Worm (Caenorhabditis elegans) whole organism, L2 larva: Measurements from ENCODE around the gene scl-9.

Experiments used
- C34F6.9 ChIP-seq: fragments of 150-350 bp; optimal IDR thresholded peaks from 2 replicates; lab custom pipeline; 2014; ENCODE audit warnings: missing biosample characterization, missing genetic modification characterization
- F13H6.1 ChIP-seq: sonication (generic microtip); optimal IDR thresholded peaks from 2 replicates; lab custom pipeline; 2016; ENCODE audit warnings: missing genetic modification characterization, missing compliant biosample characterization
- R02D3.7 ChIP-seq: fragments of 150-350 bp; optimal IDR thresholded peaks from 2 replicates; lab custom pipeline; 2014; ENCODE audit warnings: missing biosample characterization, missing genetic modification characterization
- Y55F3AM.14 ChIP-seq: fragments of 200-800 bp; sonication (Bioruptor generic); optimal IDR thresholded peaks from 2 replicates; lab custom pipeline; 2018; ENCODE audit warnings: mild to moderate bottlenecking, missing genetic modification characterization, missing compliant biosample characterization
- aly-2 ChIP-seq: fragments of 150-350 bp; optimal IDR thresholded peaks from 2 replicates; lab custom pipeline; 2014; ENCODE audit warnings: missing biosample characterization, missing genetic modification characterization
- ceh-16 ChIP-seq: fragments of 150-350 bp; optimal IDR thresholded peaks from 2 replicates; lab custom pipeline; 2014; ENCODE audit warnings: missing biosample characterization, missing genetic modification characterization
- crh-2 ChIP-seq: sonication (generic microtip); optimal IDR thresholded peaks from 2 replicates; lab custom pipeline; 2017; ENCODE audit warnings: missing biosample characterization, missing genetic modification characterization
- elt-1 ChIP-seq: fragments of 150-350 bp; optimal IDR thresholded peaks from 2 replicates; lab custom pipeline; 2014; ENCODE audit warnings: missing biosample characterization, missing genetic modification characterization
- fos-1 ChIP-seq: fragments of 150-350 bp; optimal IDR thresholded peaks from 2 replicates; lab custom pipeline; 2014; ENCODE audit warnings: missing biosample characterization, missing genetic modification characterization
- lin-11 ChIP-seq: fragments of 150-350 bp; sonication (generic microtip); optimal IDR thresholded peaks from 2 replicates; lab custom pipeline; 2014; ENCODE audit warnings: missing biosample characterization, missing genetic modification characterization, inconsistent platforms, mixed read lengths
- mab-5 ChIP-seq: fragments of 150-350 bp; optimal IDR thresholded peaks from 2 replicates; lab custom pipeline; 2014; ENCODE audit warnings: missing biosample characterization, missing genetic modification characterization
- mbf-1 ChIP-seq: sonication (generic microtip); optimal IDR thresholded peaks from 2 replicates; lab custom pipeline; 2017; ENCODE audit warnings: missing biosample characterization, missing genetic modification characterization
- nhr-10 ChIP-seq: sonication (generic microtip); optimal IDR thresholded peaks from 2 replicates; lab custom pipeline; 2017; ENCODE audit warnings: missing biosample characterization, missing genetic modification characterization
- nhr-11 ChIP-seq: fragments of 150-350 bp; optimal IDR thresholded peaks from 2 replicates; lab custom pipeline; 2014; ENCODE audit warnings: missing biosample characterization, missing genetic modification characterization
- nhr-12 ChIP-seq: fragments of 150-350 bp; optimal IDR thresholded peaks from 2 replicates; lab custom pipeline; 2014; ENCODE audit warnings: missing biosample characterization, missing genetic modification characterization
- nhr-129 ChIP-seq: fragments of 150-350 bp; optimal IDR thresholded peaks from 2 replicates; lab custom pipeline; 2014; ENCODE audit warnings: missing biosample characterization, missing genetic modification characterization
- nhr-23 ChIP-seq: fragments of 150-350 bp; optimal IDR thresholded peaks from 2 replicates; lab custom pipeline; 2014; ENCODE audit warnings: missing biosample characterization, missing genetic modification reagents, missing genetic modification characterization
- nhr-237 ChIP-seq: fragments of 150-350 bp; optimal IDR thresholded peaks from 2 replicates; lab custom pipeline; 2014; ENCODE audit warnings: missing biosample characterization, missing genetic modification characterization
- nhr-25 ChIP-seq: fragments of 150-350 bp; sonication (generic microtip); optimal IDR thresholded peaks from 3 replicates; lab custom pipeline; 2014; ENCODE audit warnings: missing biosample characterization, missing genetic modification characterization
- peb-1 ChIP-seq: fragments of 150-350 bp; optimal IDR thresholded peaks from 2 replicates; lab custom pipeline; 2014; ENCODE audit warnings: missing biosample characterization, missing genetic modification characterization
- sem-4 ChIP-seq: fragments of 150-350 bp; optimal IDR thresholded peaks from 2 replicates; lab custom pipeline; 2014; ENCODE audit warnings: missing biosample characterization, missing genetic modification reagents, missing genetic modification characterization
- skn-1 ChIP-seq: sonication (generic microtip); optimal IDR thresholded peaks from 2 replicates; lab custom pipeline; 2017; ENCODE audit warnings: missing biosample characterization, missing genetic modification characterization
- sma-3 ChIP-seq: sonication (generic microtip); optimal IDR thresholded peaks from 2 replicates; lab custom pipeline; 2016; ENCODE audit warnings: missing genetic modification reagents, missing genetic modification characterization, missing compliant biosample characterization
- sma-9 ChIP-seq, 2 experiments: fragments of 150-350 bp in 1 of 2; sonication (generic microtip) in 1 of 2; optimal IDR thresholded peaks; 2 replicates each; lab custom pipeline; 2014 to 2016; ENCODE audit warnings: missing genetic modification characterization in 2 of 2, mild to moderate bottlenecking in 1 of 2, missing biosample characterization in 1 of 2, missing compliant biosample characterization in 1 of 2, missing genetic modification reagents in 1 of 2, moderate library complexity in 1 of 2
- snpc-4 ChIP-seq: fragments of 150-350 bp; optimal IDR thresholded peaks from 2 replicates; lab custom pipeline; 2014; ENCODE audit warnings: missing biosample characterization, missing genetic modification characterization
- unc-39 ChIP-seq: fragments of 150-350 bp; optimal IDR thresholded peaks from 2 replicates; lab custom pipeline; 2014; ENCODE audit warnings: missing biosample characterization, missing genetic modification characterization
- unc-55 ChIP-seq: fragments of 150-350 bp; sonication (generic microtip); optimal IDR thresholded peaks from 3 replicates; lab custom pipeline; 2014; ENCODE audit warnings: missing biosample characterization, missing genetic modification reagents, missing genetic modification characterization
- zag-1 ChIP-seq: fragments of 150-350 bp; optimal IDR thresholded peaks from 2 replicates; lab custom pipeline; 2014; ENCODE audit warnings: missing biosample characterization, missing genetic modification characterization
- ztf-11 ChIP-seq: sonication (generic microtip); optimal IDR thresholded peaks from 2 replicates; lab custom pipeline; 2017; ENCODE audit warnings: missing biosample characterization, missing genetic modification characterization
- ztf-4 ChIP-seq: fragments of 150-350 bp; optimal IDR thresholded peaks from 2 replicates; lab custom pipeline; 2014; ENCODE audit warnings: missing biosample characterization, missing genetic modification characterization

The scl-9 gene

DNA sequence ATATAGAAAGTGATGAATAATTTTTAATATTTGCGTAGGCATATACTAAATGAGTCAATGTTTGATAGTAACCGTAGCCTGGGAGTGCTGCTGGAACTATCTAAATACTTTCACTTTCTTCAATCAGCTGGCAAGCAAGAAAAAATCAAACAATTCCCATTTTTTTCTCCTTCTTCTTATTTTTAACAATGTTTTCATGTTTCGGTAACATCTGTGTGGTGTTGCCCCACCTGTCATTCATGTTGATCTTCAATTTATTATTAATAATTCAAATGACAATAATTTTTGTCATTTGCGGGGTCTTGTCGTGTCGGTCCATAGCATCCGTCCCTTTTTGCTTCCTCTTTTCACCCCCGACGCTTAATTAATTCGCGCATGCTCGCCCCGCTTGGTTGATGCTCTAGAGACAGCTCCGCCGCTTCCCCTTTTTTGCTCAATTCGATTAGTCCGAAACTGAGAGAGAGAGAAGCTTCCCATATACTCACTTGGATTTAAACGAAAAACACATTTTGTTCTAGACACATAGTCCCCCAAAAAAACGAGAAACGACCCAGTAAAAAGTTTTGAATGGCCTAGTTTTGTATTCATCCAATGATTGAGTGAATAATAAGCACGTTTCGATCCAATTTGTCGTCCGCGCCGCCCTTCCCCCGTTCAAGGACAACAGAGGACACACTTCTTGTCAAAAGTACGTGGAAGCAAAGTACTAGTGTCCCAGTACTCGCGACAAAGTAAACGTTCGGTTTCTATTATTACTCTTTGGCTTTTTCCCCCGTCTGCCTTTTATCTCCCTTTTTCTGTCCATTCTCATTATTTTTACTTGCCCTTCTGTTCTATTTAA, 18.9 kb upstream of the scl-9 start:
- TF ChIP-seq crh-2 (peak; percentile 1), Y55F3AM.14 (GFP tag; lab: Kevin White, UChicago) (peak; percentile 17), lin-11 (tag; lab: Kevin White, UChicago) (no peak), nhr-237 (tag; lab: Kevin White, UChicago) (no peak), sem-4 (tag; lab: Kevin White, UChicago) (peak; percentile 48), nhr-129 (tag; lab: Kevin White, UChicago) (peak; percentile 32)

DNA sequence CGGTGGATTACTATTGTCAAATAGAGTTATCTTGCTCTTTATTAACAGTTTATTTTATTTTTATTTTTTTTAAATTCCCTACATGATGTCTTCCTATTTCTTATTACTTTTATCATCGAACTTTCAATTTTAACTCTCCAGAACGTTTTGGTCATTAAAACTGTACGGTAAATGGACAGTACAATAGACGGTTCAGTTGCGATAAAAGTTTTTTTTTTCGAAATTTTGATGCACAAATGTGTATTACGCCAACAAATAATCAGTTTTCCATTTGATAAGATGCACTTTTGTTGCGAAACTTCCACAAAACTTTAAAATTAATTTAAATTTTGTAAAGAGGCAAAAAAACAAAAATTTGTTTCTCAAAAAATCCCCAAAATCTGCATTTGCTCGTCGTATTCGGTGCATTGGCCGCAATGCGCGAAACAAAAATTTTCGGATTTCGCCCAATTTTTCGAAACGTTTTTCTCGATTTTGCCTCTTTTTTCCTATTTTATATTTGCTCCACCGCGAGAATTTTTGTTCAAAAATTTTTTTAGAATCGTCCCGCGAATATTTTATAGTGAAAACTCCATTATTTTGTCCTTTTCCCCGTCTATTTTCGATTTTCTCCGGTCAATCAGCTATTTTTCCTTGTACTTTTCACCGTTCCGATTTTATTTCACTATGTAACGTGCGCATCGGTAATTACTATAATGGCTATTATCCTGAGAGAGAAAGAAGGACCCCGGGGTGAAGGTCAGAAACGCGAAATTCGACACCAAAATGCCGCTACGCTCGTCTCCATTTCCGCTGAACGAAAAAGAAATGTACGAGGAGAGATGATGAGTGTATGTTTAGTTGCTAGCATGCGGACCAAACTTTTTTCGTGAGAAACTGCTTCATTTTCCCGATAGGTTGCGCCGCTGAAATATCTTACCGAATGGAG, 17.9 kb upstream of the scl-9 start:
- TF ChIP-seq nhr-10: no peak
- TF ChIP-seq sma-3 (GFP tag; lab: Kevin White, UChicago): no peak
- TF ChIP-seq fos-1: peak; percentile 16
- no peak for TF ChIP-seq nhr-129 (tag; lab: Kevin White, UChicago)
- no peak for TF ChIP-seq Y55F3AM.14 (GFP tag; lab: Kevin White, UChicago)
- TF ChIP-seq zag-1 (tag; lab: Kevin White, UChicago): no peak
- TF ChIP-seq nhr-25 (tag; lab: Kevin White, UChicago): no peak
- no peak for TF ChIP-seq unc-55 (GFP tag; lab: Kevin White, UChicago)
- no peak for TF ChIP-seq peb-1
- no peak for TF ChIP-seq nhr-23 (tag; lab: Kevin White, UChicago)
- no peak for TF ChIP-seq mbf-1 (tag; lab: Kevin White, UChicago)
- peak; percentile 4 for TF ChIP-seq C34F6.9 (tag; lab: Kevin White, UChicago)
- TF ChIP-seq nhr-12 (tag; lab: Kevin White, UChicago): no peak
- no peak for TF ChIP-seq elt-1 (tag; lab: Kevin White, UChicago)
- TF ChIP-seq skn-1 (tag; lab: Kevin White, UChicago): no peak
- no peak for TF ChIP-seq lin-11 (tag; lab: Kevin White, UChicago)
- TF ChIP-seq mab-5 (tag; lab: Kevin White, UChicago): no peak

DNA sequence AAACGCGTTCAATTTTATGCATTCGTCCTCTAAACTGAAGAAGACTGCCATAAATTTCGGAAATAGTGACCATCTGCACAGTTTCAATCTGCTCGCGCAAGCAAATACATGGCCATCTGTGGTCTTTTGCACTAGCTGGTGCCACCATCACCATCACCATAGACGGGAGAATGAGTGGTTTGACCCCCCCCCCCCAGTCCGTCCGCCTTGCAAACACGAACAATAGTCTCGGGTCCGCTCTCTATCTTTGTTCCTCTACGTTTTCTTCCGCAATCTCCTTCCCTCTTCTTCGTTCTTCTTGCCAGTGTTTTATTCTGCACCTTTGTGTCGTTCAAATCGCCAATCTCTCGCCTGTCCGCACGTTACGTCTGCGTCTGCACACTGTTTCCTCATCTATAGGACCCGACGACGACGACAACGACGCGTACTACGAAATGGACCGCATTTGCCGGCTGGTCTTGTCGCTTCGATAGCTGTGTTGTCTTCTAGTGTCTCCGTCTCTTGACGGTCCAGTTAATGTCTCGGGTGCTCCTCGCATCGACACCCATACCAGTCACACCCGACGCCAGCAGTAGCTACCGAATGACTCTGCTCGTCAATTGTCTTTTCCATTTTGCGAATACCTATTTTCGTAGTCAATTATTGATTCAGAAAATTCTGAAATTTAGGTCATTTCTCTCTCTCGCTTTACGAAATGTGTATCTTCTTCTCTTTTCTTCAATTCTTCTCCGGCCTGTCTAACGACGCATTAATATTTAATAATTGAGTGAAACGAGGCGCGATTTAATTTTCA, 17.1 kb upstream of the scl-9 start:
- TF ChIP-seq unc-39 (tag; lab: Kevin White, UChicago) (no peak), R02D3.7 (tag; lab: Kevin White, UChicago) (no peak), nhr-11 (tag; lab: Kevin White, UChicago) (no peak), aly-2 (no peak), F13H6.1 (tag; lab: Kevin White, UChicago) (peak; percentile 21), skn-1 (tag; lab: Kevin White, UChicago) (no peak), sma-3 (GFP tag; lab: Kevin White, UChicago) (no peak), sem-4 (tag; lab: Kevin White, UChicago) (no peak), zag-1 (tag; lab: Kevin White, UChicago) (peak; percentile 51), sma-9 (GFP tag; optimal IDR thresholded peaks at IDR 0.05; lab: Kevin White, UChicago) (peak; percentile 21), sma-9 (tag; optimal IDR thresholded peaks at IDR 0.05; lab: Kevin White, UChicago) (no peak), unc-55 (GFP tag; lab: Kevin White, UChicago) (peak; percentile 22), ceh-16 (tag; lab: Kevin White, UChicago) (no peak), nhr-129 (tag; lab: Kevin White, UChicago) (peak; percentile 83)

DNA sequence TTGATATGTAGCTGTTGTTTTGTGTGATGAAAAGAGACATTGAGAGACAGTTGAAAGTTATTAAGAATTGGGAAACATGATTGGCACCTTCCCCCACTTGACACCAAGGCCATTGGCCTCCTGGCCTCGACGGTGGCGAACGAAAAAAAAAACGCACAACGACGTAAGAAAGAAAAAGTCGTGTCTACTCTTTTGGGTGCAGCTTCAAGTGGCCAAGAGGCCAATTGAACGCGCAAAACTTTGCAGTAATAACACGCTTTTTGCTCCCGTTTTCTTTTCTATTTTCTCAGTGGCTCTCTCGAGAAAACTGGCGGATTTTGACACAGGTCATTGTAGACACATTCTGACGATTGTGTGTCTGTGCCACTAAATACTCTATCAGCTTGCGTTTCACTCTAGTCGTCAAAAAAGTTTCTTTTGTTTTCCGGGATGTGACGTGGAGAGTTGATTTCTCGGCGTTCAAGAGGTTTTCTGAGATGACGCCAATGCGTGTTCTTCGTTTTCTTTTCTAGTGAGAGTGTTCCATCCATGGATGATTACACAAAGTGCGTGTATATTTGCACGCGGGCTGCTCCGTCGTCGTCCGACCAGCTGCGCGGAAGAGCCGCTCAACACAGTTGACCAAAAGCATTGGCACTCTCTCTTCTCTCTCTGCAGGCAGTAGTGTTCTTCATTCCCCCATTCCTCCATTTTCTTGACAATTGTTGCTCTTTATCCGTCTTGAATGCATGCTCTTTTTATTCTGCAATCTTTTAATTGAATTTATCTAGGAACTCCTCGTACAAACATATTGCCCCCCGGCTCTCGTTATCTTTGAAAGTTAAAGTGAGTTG, 16.3 kb upstream of the scl-9 start:
- no peak for TF ChIP-seq unc-39 (tag; lab: Kevin White, UChicago)
- TF ChIP-seq ztf-11: no peak
- TF ChIP-seq nhr-25 (tag; lab: Kevin White, UChicago): peak; percentile 8
- no peak for TF ChIP-seq ceh-16 (tag; lab: Kevin White, UChicago)
- no peak for TF ChIP-seq snpc-4 (tag; lab: Kevin White, UChicago)
- TF ChIP-seq ztf-4: peak; percentile 5
